Worm (Caenorhabditis elegans) whole organism, late embryonic: ENCODE data around the gene Y73B6BL.14.

ENCODE experiments used
- ama-1 ChIP-seq: fragments of 150-350 bp; optimal IDR thresholded peaks from 2 replicates; lab custom pipeline; 2014
- ceh-6 ChIP-seq: fragments of 200-800 bp; sonication (Bioruptor generic); optimal IDR thresholded peaks from 2 replicates; lab custom pipeline; 2018; ENCODE audit warnings: mild to moderate bottlenecking, missing genetic modification characterization, missing compliant biosample characterization
- dmd-4 ChIP-seq: sonication (generic microtip); optimal IDR thresholded peaks from 2 replicates; lab custom pipeline; 2016; ENCODE audit warnings: borderline replicate concordance, missing genetic modification characterization, missing compliant biosample characterization
- dve-1 ChIP-seq: sonication (generic microtip); optimal IDR thresholded peaks from 2 replicates; lab custom pipeline; 2017; ENCODE audit warnings: antibody characterized with exemption, mild to moderate bottlenecking, missing genetic modification characterization, missing compliant biosample characterization
- eyg-1 ChIP-seq: sonication (generic microtip); optimal IDR thresholded peaks from 2 replicates; lab custom pipeline; 2016; ENCODE audit warnings: missing genotype, missing genetic modification characterization, missing compliant biosample characterization
- fkh-10 ChIP-seq: fragments of 150-350 bp; optimal IDR thresholded peaks from 2 replicates; lab custom pipeline; 2014; ENCODE audit warnings: missing biosample characterization, missing genetic modification reagents, missing genetic modification characterization
- pax-1 ChIP-seq: fragments of 150-350 bp; optimal IDR thresholded peaks from 2 replicates; lab custom pipeline; 2014; ENCODE audit warnings: missing biosample characterization, missing genetic modification characterization
- pha-4 ChIP-seq: fragments of 150-350 bp; optimal IDR thresholded peaks from 2 replicates; lab custom pipeline; 2018; ENCODE audit warnings: missing biosample characterization, missing genetic modification reagents, missing genetic modification characterization
- pqm-1 ChIP-seq: sonication (generic microtip); optimal IDR thresholded peaks from 2 replicates; lab custom pipeline; 2016; ENCODE audit warnings: missing genetic modification characterization, missing compliant biosample characterization
- syd-9 ChIP-seq: sonication (generic microtip); optimal IDR thresholded peaks from 2 replicates; lab custom pipeline; 2016; ENCODE audit warnings: mild to moderate bottlenecking, missing genetic modification characterization, moderate library complexity, missing compliant biosample characterization
- unc-55 ChIP-seq: sonication (generic microtip); optimal IDR thresholded peaks from 2 replicates; lab custom pipeline; 2017; ENCODE audit warnings: missing biosample characterization, missing genetic modification reagents, missing genetic modification characterization
- unc-86 ChIP-seq: sonication (generic microtip); optimal IDR thresholded peaks from 2 replicates; lab custom pipeline; 2016; ENCODE audit warnings: missing genetic modification characterization, missing compliant biosample characterization

DNA sequence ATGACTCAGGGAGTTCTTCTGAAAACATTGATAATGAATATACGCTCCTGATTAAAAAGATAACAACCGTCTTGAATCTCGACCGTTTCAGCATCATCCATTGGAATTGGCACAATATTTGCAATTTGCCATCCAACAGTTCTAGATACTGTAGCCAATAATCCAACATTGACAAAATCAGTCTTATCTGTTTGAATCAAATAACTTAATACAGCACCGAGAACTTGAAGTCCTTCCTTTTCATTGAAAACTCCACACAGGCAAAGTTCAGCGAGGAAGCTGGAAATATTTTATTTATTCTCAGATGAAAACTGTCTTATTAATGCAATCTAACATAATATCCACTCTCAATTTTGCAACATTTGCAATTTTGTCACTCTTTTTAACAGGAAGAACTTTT, 29.5 kb upstream of the Y73B6BL.14 start:
- TF ChIP-seq dmd-4 (no peak), ceh-6 (no peak), dve-1 (tag; lab: Kevin White, UChicago) (no peak), pha-4 (tag; lab: Kevin White, UChicago) (no peak), pqm-1 (tag; lab: Kevin White, UChicago) (no peak), eyg-1 (tag; lab: Kevin White, UChicago) (no peak), ama-1 (lab: Kevin White, UChicago) (no peak), unc-55 (GFP tag; lab: Kevin White, UChicago) (no peak), pax-1 (tag; lab: Kevin White, UChicago) (no peak), fkh-10 (GFP tag; lab: Kevin White, UChicago) (no peak), unc-86 (tag; lab: Kevin White, UChicago) (no peak), syd-9 (tag; lab: Kevin White, UChicago) (no peak)
